Fruit fly (Drosophila melanogaster): ENCODE results near the gene CG31109.

DNA sequence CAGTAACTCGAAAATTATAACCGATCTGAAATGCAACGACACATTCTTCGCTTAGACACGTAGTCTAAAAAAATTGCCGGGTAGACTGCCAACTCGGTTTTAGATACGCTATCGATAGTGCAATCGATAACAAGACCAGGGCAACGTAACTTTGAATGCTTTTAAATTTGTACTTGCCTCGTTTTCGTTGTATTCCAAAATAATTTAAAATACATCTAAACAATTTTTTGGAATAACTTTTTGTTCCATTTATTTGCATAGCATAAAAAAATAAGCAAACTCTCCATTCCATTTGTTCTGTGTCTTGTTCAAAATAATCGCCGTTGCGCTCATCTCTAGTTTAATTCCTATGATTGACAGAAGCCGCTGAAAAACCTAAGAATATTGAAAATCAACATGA, 15.1 kb upstream of the CG31109 start, which contains the start of the genes Stt3B and CG11839:
- TF ChIP-seq Sin3A (optimal IDR thresholded peaks at IDR 0.05) (no peak), ttk (optimal IDR thresholded peaks at IDR 0.05) (no peak), h (optimal IDR thresholded peaks at IDR 0.05) (no peak)
